Worm (Caenorhabditis elegans): Measurements from ENCODE around the gene F14F3.4.

Gene F14F3.4

ce11 chrX:10474998-10475577 lies 46.1 kb downstream of the F14F3.4 start, which contains the start of gene elt-4:
TSS of gene elt-4 (plus strand) at chrX:10475527.
- TF ChIP-seq pqm-1 (tag; optimal IDR thresholded peaks at IDR 0.05) (peak; percentile 57), elt-3 (tag; optimal IDR thresholded peaks at IDR 0.05) (no peak)

All from whole organism, L3 larva.